Fruit fly (Drosophila melanogaster): ENCODE measurements around the gene Nle.
A peak's percentile ranks its signal among the peaks of the same experiment; 100 is the strongest.

DNA sequence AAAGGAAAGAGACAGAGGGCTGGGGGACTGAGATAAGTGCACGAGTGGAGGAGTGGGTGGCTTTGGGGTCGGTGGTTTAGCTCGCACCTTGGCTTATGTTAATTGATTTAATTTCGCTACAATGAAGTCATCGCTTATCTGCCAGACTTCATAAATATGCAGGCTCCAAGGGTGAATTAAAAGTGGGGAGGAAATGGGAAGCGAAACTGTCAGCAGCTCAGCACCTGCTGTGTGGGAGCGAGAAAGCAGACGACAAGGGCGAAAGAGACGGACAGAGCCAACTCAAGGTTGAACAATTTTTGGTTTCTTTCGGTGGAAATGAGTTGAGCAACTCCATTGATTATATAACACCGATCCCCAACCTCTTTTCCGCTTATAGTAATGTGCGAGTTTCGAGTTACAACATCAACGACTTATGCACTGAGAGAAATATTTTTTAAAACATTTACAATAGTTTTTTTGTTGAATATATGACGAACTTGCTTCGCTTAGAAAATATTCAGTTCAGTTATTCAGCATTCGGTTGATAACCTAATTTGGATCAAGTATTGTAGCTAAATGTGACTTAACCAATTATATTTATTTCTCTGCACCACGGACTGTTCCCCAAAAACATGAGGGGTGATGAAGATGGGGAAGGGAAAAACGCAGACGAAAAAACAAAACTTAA lies 47.5 kb downstream of the Nle start:
- TF ChIP-seq Mnt (GFP tag; optimal IDR thresholded peaks at IDR 0.05): no peak
- no peak for TF ChIP-seq cic (GFP tag; optimal IDR thresholded peaks at IDR 0.05)
- no peak for TF ChIP-seq pad (GFP tag; optimal IDR thresholded peaks at IDR 0.05)
- no peak for TF ChIP-seq CG7045 (GFP tag; optimal IDR thresholded peaks at IDR 0.05)
- TF ChIP-seq CG7101 (tag; optimal IDR thresholded peaks at IDR 0.05): peak; percentile 39
- no peak for TF ChIP-seq cnc (optimal IDR thresholded peaks at IDR 0.05)
- no peak for TF ChIP-seq ovo (GFP tag; optimal IDR thresholded peaks at IDR 0.05)
- no peak for TF ChIP-seq kay (GFP tag; ENCODE audit: borderline replicate concordance)
- TF ChIP-seq CG11617 (GFP tag; optimal IDR thresholded peaks at IDR 0.05): no peak
- TF ChIP-seq tj (GFP tag; optimal IDR thresholded peaks at IDR 0.05): no peak

Measured in whole organism, adult.